Worm (Caenorhabditis elegans) whole organism, L4 larva: ENCODE data around the gene frk-1.

Experiments
- D1046.2 ChIP-seq: fragments of 200-800 bp; sonication (Bioruptor generic); IDR thresholded peaks from 2 replicates; pipeline ENCODE4 v1.3.6; 2022; ENCODE audit warnings: missing genetic modification characterization, missing compliant biosample characterization
- T20F7.1 ChIP-seq: fragments of 200-800 bp; sonication (Bioruptor generic); optimal IDR thresholded peaks from 2 replicates; lab custom pipeline; 2018; ENCODE audit warnings: mild to moderate bottlenecking, missing genetic modification characterization, missing compliant biosample characterization
- T26A8.4 ChIP-seq: fragments of 200-800 bp; sonication (Bioruptor generic); IDR thresholded peaks from 2 replicates; pipeline ENCODE4 v1.3.6; 2022; ENCODE audit warnings: missing genetic modification characterization, missing compliant biosample characterization
- Y105C5A.15 ChIP-seq: fragments of 200-800 bp; sonication (Bioruptor generic); IDR thresholded peaks from 2 replicates; pipeline ENCODE4 v1.3.6; 2022; ENCODE audit warnings: missing genetic modification characterization, missing compliant biosample characterization
- Y5F2A.4 ChIP-seq: fragments of 200-800 bp; sonication (Bioruptor generic); optimal IDR thresholded peaks from 2 replicates; lab custom pipeline; 2018; ENCODE audit warnings: mild to moderate bottlenecking, missing genetic modification characterization, missing compliant biosample characterization
- ama-1 ChIP-seq: fragments of 150-350 bp; optimal IDR thresholded peaks from 2 replicates; lab custom pipeline; 2014; ENCODE audit warnings: inconsistent platforms, mixed read lengths
- arid-1 ChIP-seq: fragments of 200-800 bp; sonication (Bioruptor generic); conservative IDR thresholded peaks from 2 replicates; pipeline ENCODE4 v1.3.6; 2022; ENCODE audit warnings: missing genetic modification reagents, missing genetic modification characterization, missing compliant biosample characterization
- ceh-20 ChIP-seq: fragments of 200-800 bp; sonication (Bioruptor generic); IDR thresholded peaks from 2 replicates; pipeline ENCODE4 v1.3.6; 2022; ENCODE audit warnings: missing genetic modification reagents, missing genetic modification characterization, missing compliant biosample characterization
- ceh-62 ChIP-seq: sonication (generic microtip); optimal IDR thresholded peaks from 2 replicates; lab custom pipeline; 2017; ENCODE audit warnings: missing biosample characterization, missing genetic modification characterization
- ces-1 ChIP-seq: fragments of 150-350 bp; sonication (generic microtip); optimal IDR thresholded peaks from 4 replicates; lab custom pipeline; 2014; ENCODE audit warnings: missing biosample characterization, missing genetic modification reagents, missing genetic modification characterization
- dve-1 ChIP-seq: sonication (generic microtip); optimal IDR thresholded peaks from 2 replicates; lab custom pipeline; 2017; ENCODE audit warnings: antibody characterized with exemption, mild to moderate bottlenecking, missing genetic modification characterization, missing compliant biosample characterization; ENCODE audit not compliant: insufficient read depth
- fkh-10 ChIP-seq: fragments of 150-350 bp; optimal IDR thresholded peaks from 2 replicates; lab custom pipeline; 2014; ENCODE audit warnings: missing biosample characterization, missing genetic modification reagents, missing genetic modification characterization
- fos-1 ChIP-seq: fragments of 150-350 bp; optimal IDR thresholded peaks from 2 replicates; lab custom pipeline; 2014; ENCODE audit warnings: missing biosample characterization, missing genetic modification characterization
- gei-8 ChIP-seq: fragments of 200-800 bp; sonication (Bioruptor generic); optimal IDR thresholded peaks from 2 replicates; lab custom pipeline; 2018; ENCODE audit warnings: mild to moderate bottlenecking, missing genetic modification characterization, missing compliant biosample characterization
- hif-1 ChIP-seq, 2 experiments: sonication (generic microtip); optimal IDR thresholded peaks; 2 replicates each; lab custom pipeline; 2016 to 2017; ENCODE audit warnings: missing compliant biosample characterization in 2 of 2, missing genetic modification characterization in 2 of 2, missing genetic modification reagents in 2 of 2, missing genotype in 2 of 2, mild to moderate bottlenecking in 1 of 2
- hmg-1.1 ChIP-seq: fragments of 200-800 bp; sonication (Bioruptor generic); IDR thresholded peaks from 2 replicates; pipeline ENCODE4 v1.3.6; 2022; ENCODE audit warnings: missing genetic modification reagents, missing genetic modification characterization, missing compliant biosample characterization
- lin-1 ChIP-seq: fragments of 200-800 bp; sonication (Bioruptor generic); IDR thresholded peaks from 2 replicates; pipeline ENCODE4 v1.3.6; 2022; ENCODE audit warnings: missing genetic modification reagents, missing genetic modification characterization, missing compliant biosample characterization
- lin-13 ChIP-seq: fragments of 150-350 bp; optimal IDR thresholded peaks from 2 replicates; lab custom pipeline; 2014; ENCODE audit warnings: missing biosample characterization, missing genetic modification reagents, missing genetic modification characterization
- lin-15B ChIP-seq: fragments of 150-350 bp; sonication (generic microtip); optimal IDR thresholded peaks from 3 replicates; lab custom pipeline; 2014; ENCODE audit warnings: missing biosample characterization, missing genetic modification characterization
- lir-3 ChIP-seq: sonication (generic microtip); optimal IDR thresholded peaks from 2 replicates; lab custom pipeline; 2016; ENCODE audit warnings: mild to moderate bottlenecking, missing genetic modification characterization, missing compliant biosample characterization
- lsy-2 ChIP-seq, 2 experiments: fragments of 150-350 bp in 1 of 2; sonication (generic microtip) in 1 of 2; optimal IDR thresholded peaks; 2 replicates each; lab custom pipeline; 2014 to 2017; ENCODE audit warnings: missing biosample characterization in 2 of 2, missing genetic modification characterization in 2 of 2
- madf-5 ChIP-seq, 2 experiments: fragments of 200-800 bp; sonication (Bioruptor generic); IDR thresholded peaks; 2 replicates each; pipeline ENCODE4 v1.3.6; 2022; ENCODE audit warnings: missing compliant biosample characterization in 2 of 2, missing genetic modification characterization in 2 of 2
- mes-2 ChIP-seq: sonication (generic microtip); optimal IDR thresholded peaks from 2 replicates; lab custom pipeline; 2016; ENCODE audit warnings: missing genotype, mild to moderate bottlenecking, missing genetic modification characterization, missing compliant biosample characterization; ENCODE audit not compliant: poor library complexity, severe bottlenecking
- nhr-102 ChIP-seq: sonication (generic microtip); optimal IDR thresholded peaks from 2 replicates; lab custom pipeline; 2016; ENCODE audit warnings: mild to moderate bottlenecking, missing genetic modification characterization, moderate library complexity, missing compliant biosample characterization
- nhr-25 ChIP-seq: sonication (generic microtip); optimal IDR thresholded peaks from 2 replicates; lab custom pipeline; 2017; ENCODE audit warnings: missing genetic modification characterization, mild to moderate bottlenecking, missing compliant biosample characterization, antibody characterized with exemption, moderate library complexity, borderline replicate concordance; ENCODE audit not compliant: insufficient read depth
- nhr-41 ChIP-seq: fragments of 200-800 bp; sonication (Bioruptor generic); IDR thresholded peaks from 2 replicates; pipeline ENCODE4 v1.3.6; 2022; ENCODE audit warnings: missing genetic modification reagents, missing genetic modification characterization, missing compliant biosample characterization
- nhr-42 ChIP-seq: fragments of 200-800 bp; sonication (Bioruptor generic); IDR thresholded peaks from 2 replicates; pipeline ENCODE4 v1.3.6; 2022; ENCODE audit warnings: missing genetic modification characterization, missing compliant biosample characterization
- nhr-6 ChIP-seq: fragments of 150-350 bp; optimal IDR thresholded peaks from 2 replicates; lab custom pipeline; 2014; ENCODE audit warnings: missing biosample characterization, missing genetic modification characterization
- pha-4 ChIP-seq, 2 experiments: fragments of 150-350 bp in 1 of 2; fragments of 200-800 bp in 1 of 2; sonication (Bioruptor generic) in 1 of 2; IDR thresholded peaks in 1 of 2; optimal IDR thresholded peaks in 1 of 2; 2 replicates each; pipeline versions ENCODE4 v1.3.6 to Lab custom; 2014 to 2022; ENCODE audit warnings: missing genetic modification characterization in 2 of 2, missing genetic modification reagents in 2 of 2, missing biosample characterization in 1 of 2, missing compliant biosample characterization in 1 of 2
- pqm-1 ChIP-seq: sonication (generic microtip); optimal IDR thresholded peaks from 2 replicates; lab custom pipeline; 2017; ENCODE audit warnings: missing biosample characterization, missing genetic modification characterization
- tra-1 ChIP-seq: fragments of 200-800 bp; sonication (Bioruptor generic); IDR thresholded peaks from 2 replicates; pipeline ENCODE4 v1.3.6; 2022; ENCODE audit warnings: missing genetic modification reagents, missing genetic modification characterization, missing compliant biosample characterization
- unc-130 ChIP-seq: sonication (generic microtip); optimal IDR thresholded peaks from 2 replicates; lab custom pipeline; 2016; ENCODE audit warnings: missing genetic modification reagents, missing genetic modification characterization, missing compliant biosample characterization
- unc-62 ChIP-seq, 3 experiments: fragments of 150-350 bp in 1 of 3; sonication (generic microtip); optimal IDR thresholded peaks in 2 of 3; peaks in 1 of 3; 1 replicate in 1 of 3; 2 replicates in 2 of 3; lab custom pipeline; 2014 to 2017; ENCODE audit warnings: missing biosample characterization in 3 of 3, missing genetic modification characterization in 3 of 3, missing genetic modification reagents in 3 of 3, missing genotype in 1 of 3
- zag-1 ChIP-seq: fragments of 150-350 bp; optimal IDR thresholded peaks from 2 replicates; lab custom pipeline; 2014; ENCODE audit warnings: missing biosample characterization, missing genetic modification characterization
- zip-11 ChIP-seq: fragments of 200-800 bp; sonication (Bioruptor generic); IDR thresholded peaks from 2 replicates; pipeline ENCODE4 v1.3.6; 2022; ENCODE audit warnings: missing genetic modification characterization, missing compliant biosample characterization
- ztf-11 ChIP-seq: fragments of 150-350 bp; optimal IDR thresholded peaks from 2 replicates; lab custom pipeline; 2014; ENCODE audit warnings: missing biosample characterization, missing genetic modification characterization
- ztf-7 ChIP-seq: fragments of 150-350 bp; optimal IDR thresholded peaks from 2 replicates; lab custom pipeline; 2014; ENCODE audit warnings: missing biosample characterization, missing genetic modification characterization

Gene frk-1

ce11 chrIV:10062728-10063127 lies 19.7 kb downstream of the frk-1 start, which contains the start of gene ipla-7 (continued):
- no peak for TF ChIP-seq pha-4 (GFP tag; IDR thresholded peaks at IDR 0.05; lab: Robert Waterston, UW)
- no peak for TF ChIP-seq pha-4 (tag; optimal IDR thresholded peaks at IDR 0.05; lab: Kevin White, UChicago)
- TF ChIP-seq ztf-11: no peak
- TF ChIP-seq fos-1 (tag; lab: Kevin White, UChicago): no peak
- TF ChIP-seq hif-1 (tag; optimal IDR thresholded peaks at IDR 0.05; lab: Kevin White, UChicago): no peak
- TF ChIP-seq madf-5 (GFP tag; IDR thresholded peaks at IDR 0.05; lab: Robert Waterston, UW): no peak
- no peak for TF ChIP-seq lin-15B (tag; lab: Kevin White, UChicago)
- TF ChIP-seq nhr-102: no peak
- no peak for TF ChIP-seq Y105C5A.15 (GFP tag; lab: Robert Waterston, UW)
- TF ChIP-seq nhr-25: no peak
- TF ChIP-seq hmg-1.1 (GFP tag; lab: Robert Waterston, UW): 0 out of 2 replicates have a peak, but pooled peaks have one; percentile 43
- TF ChIP-seq lin-1 (GFP tag; lab: Robert Waterston, UW): no peak
- TF ChIP-seq arid-1 (GFP tag; lab: Robert Waterston, UW): no peak

- TF ChIP-seq unc-62 (GFP tag; optimal IDR thresholded peaks at IDR 0.05 in 1 of 2; lab: Kevin White, UChicago): peak in 1 of 2 experiments; percentile 89
- no peak for TF ChIP-seq unc-62 (tag; optimal IDR thresholded peaks at IDR 0.05; lab: Kevin White, UChicago)
- no peak for TF ChIP-seq lsy-2 (tag; optimal IDR thresholded peaks at IDR 0.05; lab: Kevin White, UChicago)
These were observed 21.0 kb downstream of the frk-1 start for ce11 chrIV:10063941-10064340.

DNA sequence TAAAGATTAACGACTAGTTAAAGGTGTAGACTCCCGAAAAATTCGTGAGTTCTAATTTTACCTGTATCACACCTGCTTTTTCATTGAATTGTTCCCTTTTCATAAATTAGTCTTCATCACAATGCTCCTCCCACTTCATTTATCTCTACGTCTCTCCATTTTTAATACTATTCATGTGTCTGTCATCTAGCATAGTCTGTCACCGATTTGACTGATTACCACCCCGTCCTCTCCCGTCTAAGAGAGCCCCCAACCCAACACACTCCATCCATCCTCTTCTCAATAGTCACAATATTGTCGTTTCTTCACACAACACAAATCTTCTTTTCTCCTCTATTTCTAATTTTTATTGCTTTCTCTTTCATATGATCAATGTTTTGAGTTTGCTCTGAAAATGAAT lies 22.2 kb downstream of the frk-1 start:
- no peak for TF ChIP-seq nhr-41 (GFP tag; lab: Robert Waterston, UW)
- no peak for TF ChIP-seq dve-1
- peak in 1 of 2 experiments; percentile 80 for TF ChIP-seq unc-62 (GFP tag; optimal IDR thresholded peaks at IDR 0.05 in 1 of 2; lab: Kevin White, UChicago)
- no peak for TF ChIP-seq unc-62 (tag; optimal IDR thresholded peaks at IDR 0.05; lab: Kevin White, UChicago)

- no peak for TF ChIP-seq lin-1 (GFP tag; lab: Robert Waterston, UW)
- TF ChIP-seq gei-8: no peak
- no peak for TF ChIP-seq zip-11 (GFP tag; lab: Robert Waterston, UW)
- TF ChIP-seq ceh-20 (GFP tag; lab: Robert Waterston, UW): no peak
- peak; percentile 1 for TF ChIP-seq pqm-1 (tag; lab: Kevin White, UChicago)
- no peak for TF ChIP-seq T26A8.4
- TF ChIP-seq nhr-6 (tag; lab: Kevin White, UChicago): peak; percentile 59
- TF ChIP-seq ceh-62 (tag; lab: Kevin White, UChicago): no peak
- TF ChIP-seq D1046.2 (GFP tag; lab: Robert Waterston, UW): no peak
These were observed 23.5 kb downstream of the frk-1 start for ce11 chrIV:10066456-10066855.

DNA sequence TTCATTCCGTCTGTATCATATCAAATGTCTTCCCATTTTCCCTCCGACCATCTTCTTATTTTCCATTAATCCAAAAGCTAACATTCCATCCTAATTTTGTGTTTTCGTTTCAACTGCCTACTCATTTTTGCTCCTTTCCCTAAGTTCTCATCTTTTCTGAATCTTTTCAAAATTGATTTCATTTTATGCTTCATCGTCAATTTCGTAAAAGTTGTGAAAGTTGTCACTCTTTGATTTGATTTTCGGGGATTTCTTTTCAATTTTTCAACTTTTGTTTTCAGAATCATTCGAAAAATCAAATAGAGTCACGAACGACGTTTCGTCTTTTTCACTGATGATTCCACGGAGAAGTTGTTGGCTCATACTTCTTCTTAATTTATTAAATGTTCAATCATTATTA lies 24.6 kb downstream of the frk-1 start, which contains the start of gene cwn-2:
cwn-2 (plus strand) TSS at position 276 of the 400 bp plus-strand sequence.
- TF ChIP-seq mes-2 (tag; lab: Kevin White, UChicago) (no peak), ama-1 (lab: Kevin White, UChicago) (no peak), Y105C5A.15 (GFP tag; lab: Robert Waterston, UW) (no peak), Y5F2A.4 (GFP tag; lab: Kevin White, UChicago) (no peak), unc-130 (no peak), lir-3 (tag; lab: Kevin White, UChicago) (no peak), ztf-7 (tag; lab: Kevin White, UChicago) (no peak), tra-1 (GFP tag; lab: Robert Waterston, UW) (no peak), fkh-10 (peak; percentile 81), zag-1 (no peak), unc-62 (GFP tag; optimal IDR thresholded peaks at IDR 0.05 in 1 of 2; lab: Kevin White, UChicago) (peak in 1 of 2 experiments; percentile 21), unc-62 (tag; optimal IDR thresholded peaks at IDR 0.05; lab: Kevin White, UChicago) (no peak), nhr-42 (no peak), ces-1 (peak; percentile 3), lin-13 (no peak), T20F7.1 (GFP tag; lab: Kevin White, UChicago) (no peak)
